Worm (Caenorhabditis elegans): ENCODE data around the gene C45B11.2.

- TF ChIP-seq him-1 (tag; optimal IDR thresholded peaks at IDR 0.05) (no peak), W03F9.2 (tag; optimal IDR thresholded peaks at IDR 0.05) (no peak)
Measured at ce11 chrV:11076028-11076402, 33.5 kb downstream of the C45B11.2 start.
